Fruit fly (Drosophila melanogaster) whole organism, wandering third instar larva: ENCODE results near the gene Rab9.

Source experiments
- CG9705 ChIP-seq: fragments of 200-800 bp; sonication (Bioruptor generic); optimal IDR thresholded peaks from 2 replicates; lab custom pipeline; 2018; ENCODE audit warnings: missing biosample characterization, mild to moderate bottlenecking, missing genetic modification characterization
- Dif ChIP-seq: fragments of 200-275, 200-300 bp; sonication (Bioruptor generic); optimal IDR thresholded peaks from 2 replicates; lab custom pipeline; 2018; ENCODE audit warnings: missing biosample characterization, missing genetic modification characterization; ENCODE audit not compliant: partially characterized antibody
- GATAd ChIP-seq: sonication (Bioruptor generic); optimal IDR thresholded peaks from 2 replicates; lab custom pipeline; 2016; ENCODE audit warnings: missing biosample characterization, missing genetic modification characterization
- HLH106 ChIP-seq: fragments of 200-800 bp; optimal IDR thresholded peaks from 3 replicates; lab custom pipeline; 2019; ENCODE audit warnings: missing biosample characterization, mild to moderate bottlenecking, missing genetic modification characterization, moderate library complexity
- Hnf4 ChIP-seq: fragments of 200-800 bp; sonication (Bioruptor generic); optimal IDR thresholded peaks from 2 replicates; lab custom pipeline; 2016; ENCODE audit warnings: missing biosample characterization, mild to moderate bottlenecking, missing genetic modification characterization
- Hr78 ChIP-seq: fragments of >200 bp; optimal IDR thresholded peaks from 2 replicates; lab custom pipeline; 2017; ENCODE audit warnings: missing biosample characterization, missing genetic modification characterization
- Jra ChIP-seq: sonication (Bioruptor generic); optimal IDR thresholded peaks from 2 replicates; lab custom pipeline; 2016; ENCODE audit warnings: missing biosample characterization, missing genetic modification characterization
- Mio ChIP-seq: sonication (Bioruptor generic); optimal IDR thresholded peaks from 2 replicates; lab custom pipeline; 2016; ENCODE audit warnings: missing biosample characterization, missing genetic modification characterization
- Myc ChIP-seq: fragments of >200 bp; optimal IDR thresholded peaks from 2 replicates; lab custom pipeline; 2017
- N ChIP-seq: fragments of >200 bp; optimal IDR thresholded peaks from 2 replicates; lab custom pipeline; 2018; ENCODE audit warnings: missing biosample characterization, missing external identifiers, missing genetic modification characterization
- OdsH ChIP-seq: fragments of 200-800 bp; sonication (Bioruptor generic); optimal IDR thresholded peaks from 2 replicates; lab custom pipeline; 2016; ENCODE audit warnings: missing biosample characterization, mild to moderate bottlenecking, missing genetic modification characterization
- Rel ChIP-seq, 2 experiments: fragments of 200-800 bp; sonication (Bioruptor generic) in 1 of 2; optimal IDR thresholded peaks; 2 replicates in 1 of 2; 3 replicates in 1 of 2; lab custom pipeline; 2016 to 2019; ENCODE audit warnings: mild to moderate bottlenecking in 2 of 2, missing biosample characterization in 2 of 2, missing genetic modification characterization in 2 of 2, moderate library complexity in 1 of 2
- Sp1 ChIP-seq: fragments of 200-800 bp; sonication (Bioruptor generic); optimal IDR thresholded peaks from 3 replicates; lab custom pipeline; 2019; ENCODE audit warnings: missing biosample characterization, mild to moderate bottlenecking, missing genetic modification characterization, moderate library complexity
- br ChIP-seq: fragments of 200-800 bp; sonication (Bioruptor generic); optimal IDR thresholded peaks from 2 replicates; lab custom pipeline; 2016; ENCODE audit warnings: missing biosample characterization, missing genetic modification characterization
- brk ChIP-seq: fragments of 200-800 bp; sonication (Bioruptor generic); optimal IDR thresholded peaks from 2 replicates; lab custom pipeline; 2016; ENCODE audit warnings: missing biosample characterization, mild to moderate bottlenecking, missing genetic modification characterization
- dl ChIP-seq, 2 experiments: fragments of 175-275, 200-275 bp in 1 of 2; fragments of 200-275 bp in 1 of 2; sonication (Bioruptor generic); optimal IDR thresholded peaks; lab custom pipeline; 2018; ENCODE audit warnings: mild to moderate bottlenecking in 2 of 2, missing biosample characterization in 2 of 2, missing genetic modification characterization in 2 of 2, moderate library complexity in 2 of 2; ENCODE audit not compliant: partially characterized antibody in 2 of 2, insufficient read depth in 1 of 2
- dmrt93B ChIP-seq: fragments of 200-800 bp; sonication (Bioruptor generic); optimal IDR thresholded peaks from 2 replicates; lab custom pipeline; 2018; ENCODE audit warnings: missing biosample characterization, mild to moderate bottlenecking, missing genetic modification characterization
- dsf ChIP-seq: sonication (Bioruptor generic); optimal IDR thresholded peaks from 2 replicates; lab custom pipeline; 2016; ENCODE audit warnings: missing biosample characterization, missing genetic modification characterization, borderline replicate concordance
- foxo ChIP-seq, 2 experiments: fragments of 200-800 bp; sonication (Bioruptor generic); optimal IDR thresholded peaks; 2 replicates in 1 of 2; 3 replicates in 1 of 2; lab custom pipeline; 2016 to 2017; ENCODE audit warnings: missing biosample characterization in 2 of 2, missing genetic modification characterization in 2 of 2
- fru ChIP-seq: fragments of 200-800 bp; sonication (Bioruptor generic); optimal IDR thresholded peaks from 3 replicates; lab custom pipeline; 2016; ENCODE audit warnings: missing biosample characterization, mild to moderate bottlenecking, missing genetic modification characterization
- h ChIP-seq: fragments of 200-800 bp; sonication (Bioruptor generic); optimal IDR thresholded peaks from 3 replicates; lab custom pipeline; 2016; ENCODE audit warnings: missing biosample characterization, mild to moderate bottlenecking, missing genetic modification characterization
- jim ChIP-seq: fragments of 175-275, 200-325 bp; sonication (Bioruptor generic); optimal IDR thresholded peaks from 2 replicates; lab custom pipeline; 2016; ENCODE audit warnings: missing biosample characterization, mild to moderate bottlenecking, missing genetic modification characterization
- lola ChIP-seq: fragments of >200 bp; optimal IDR thresholded peaks from 2 replicates; lab custom pipeline; 2017; ENCODE audit warnings: missing biosample characterization, missing genetic modification characterization
- pan ChIP-seq: fragments of >200 bp; optimal IDR thresholded peaks from 2 replicates; lab custom pipeline; 2017
- psq ChIP-seq: fragments of 200-800 bp; sonication (Bioruptor generic); optimal IDR thresholded peaks from 3 replicates; lab custom pipeline; 2017; ENCODE audit warnings: missing biosample characterization, mild to moderate bottlenecking, missing genetic modification characterization, moderate library complexity
- rgr ChIP-seq: fragments of 200-800 bp; sonication (Bioruptor generic); optimal IDR thresholded peaks from 3 replicates; lab custom pipeline; 2016; ENCODE audit warnings: missing biosample characterization, mild to moderate bottlenecking, missing genetic modification characterization
- sage ChIP-seq: fragments of 200-800 bp; sonication (Bioruptor generic); optimal IDR thresholded peaks from 2 replicates; lab custom pipeline; 2016; ENCODE audit warnings: missing biosample characterization, mild to moderate bottlenecking, missing genetic modification characterization
- sv ChIP-seq: fragments of 200-800 bp; sonication (Bioruptor generic); optimal IDR thresholded peaks from 3 replicates; lab custom pipeline; 2016; ENCODE audit warnings: missing biosample characterization, missing genetic modification characterization
- tai ChIP-seq: sonication (Bioruptor generic); optimal IDR thresholded peaks from 2 replicates; lab custom pipeline; 2016; ENCODE audit warnings: missing biosample characterization, missing genetic modification characterization
- usp ChIP-seq: fragments of >200 bp; optimal IDR thresholded peaks from 2 replicates; lab custom pipeline; 2017; ENCODE audit warnings: missing biosample characterization, missing genetic modification characterization
- woc ChIP-seq: sonication (Bioruptor generic); optimal IDR thresholded peaks from 2 replicates; lab custom pipeline; 2016; ENCODE audit warnings: missing biosample characterization, mild to moderate bottlenecking, missing genetic modification characterization

The Rab9 gene

DNA sequence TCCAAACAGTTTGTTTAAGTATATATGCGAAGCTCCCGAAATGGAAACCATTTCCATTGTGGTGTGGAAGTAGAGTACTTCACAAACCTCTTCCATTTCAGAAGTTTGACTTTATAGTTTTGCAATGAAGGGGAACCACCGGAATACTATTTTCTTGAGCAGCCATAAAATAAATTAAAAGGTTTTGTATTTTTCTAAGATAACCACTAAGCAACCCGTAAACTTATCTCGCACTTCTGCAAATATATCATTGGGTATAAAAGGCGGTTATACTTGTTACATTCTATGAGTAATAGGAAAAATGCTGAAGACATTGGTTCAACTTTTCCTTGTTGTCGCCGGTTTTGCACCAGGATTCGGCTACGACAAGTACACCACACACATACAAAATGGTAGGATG, 14.4 kb upstream of the Rab9 start, which contains the start of gene lectin-37Da:
TSS of gene lectin-37Da (plus strand) at position 301 of the 400 bp plus-strand sequence.
- TF ChIP-seq usp (GFP tag; lab: Kevin White, UChicago): no peak
- no peak for TF ChIP-seq Rel (GFP tag; optimal IDR thresholded peaks at IDR 0.05; lab: Kevin White, UChicago)
- no peak for TF ChIP-seq Rel (tag; optimal IDR thresholded peaks at IDR 0.05; lab: Kevin White, UChicago)
- no peak for TF ChIP-seq dsf (GFP tag; lab: Kevin White, UChicago)
- no peak for TF ChIP-seq GATAd

DNA sequence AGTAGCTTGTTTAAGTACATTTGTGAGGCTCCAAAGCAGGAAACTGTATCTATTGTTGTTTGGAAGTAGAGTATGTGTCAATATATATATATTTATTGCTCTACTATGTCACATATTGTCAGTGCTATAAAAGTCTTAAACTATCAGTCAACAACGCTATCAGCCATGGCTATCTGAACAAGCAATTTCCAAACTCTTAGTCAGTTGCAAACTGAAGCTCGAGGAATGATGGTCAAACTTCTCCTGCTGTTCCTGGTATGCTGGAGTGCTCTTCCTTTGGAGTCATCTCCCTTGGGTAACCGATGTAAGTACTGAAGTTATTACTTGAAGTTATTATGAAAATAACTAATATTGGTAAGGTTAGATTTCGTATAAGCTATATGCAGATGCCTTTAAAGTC, 13.5 kb upstream of the Rab9 start, which contains the start of gene lectin-37Db:
TSS of gene lectin-37Db (plus strand) at position 204 of the 400 bp plus-strand sequence.
- no peak for TF ChIP-seq rgr (GFP tag; lab: Kevin White, UChicago)
- no peak for TF ChIP-seq woc (GFP tag; lab: Kevin White, UChicago)
- TF ChIP-seq lola (GFP tag; lab: Kevin White, UChicago): no peak
- TF ChIP-seq dmrt93B (GFP tag; lab: Kevin White, UChicago): no peak
- no peak for TF ChIP-seq Jra (GFP tag; lab: Kevin White, UChicago)
- TF ChIP-seq tai (GFP tag; lab: Kevin White, UChicago): no peak
- TF ChIP-seq jim: no peak
- no peak for TF ChIP-seq Mio
- TF ChIP-seq Hr78 (GFP tag; lab: Kevin White, UChicago): no peak
- no peak for TF ChIP-seq brk (GFP tag; lab: Kevin White, UChicago)
- no peak for TF ChIP-seq psq
- TF ChIP-seq N (GFP tag; lab: Kevin White, UChicago): no peak
- no peak for TF ChIP-seq fru (GFP tag; lab: Kevin White, UChicago)
- TF ChIP-seq HLH106 (tag; lab: Kevin White, UChicago): no peak
- TF ChIP-seq h (GFP tag; lab: Kevin White, UChicago): no peak
- TF ChIP-seq usp (GFP tag; lab: Kevin White, UChicago): no peak
- TF ChIP-seq sv (GFP tag; lab: Kevin White, UChicago): no peak

DNA sequence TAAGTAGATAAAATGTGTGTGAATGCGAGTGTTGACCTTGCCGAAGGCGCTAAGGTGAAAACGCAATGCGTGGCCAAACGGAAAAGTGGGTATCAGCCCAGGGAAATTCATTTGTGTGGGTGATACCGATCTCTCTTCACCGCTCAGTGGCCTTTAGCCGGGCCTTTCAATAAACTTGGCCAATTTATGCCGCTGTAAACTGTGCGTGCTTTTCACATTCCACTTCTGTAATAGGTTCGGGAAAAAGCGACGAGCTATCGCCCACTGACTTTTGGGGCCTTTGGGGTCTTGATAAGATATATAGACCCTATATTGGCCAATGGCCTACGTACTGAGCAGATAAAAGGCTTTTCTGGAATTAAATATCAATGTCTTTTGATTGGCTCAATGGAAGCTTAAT, 10.8 kb upstream of the Rab9 start:
- TF ChIP-seq OdsH (GFP tag; lab: Kevin White, UChicago) (no peak), Dif (GFP tag; lab: Kevin White, UChicago) (no peak), dl (GFP tag; optimal IDR thresholded peaks at IDR 0.05; lab: Kevin White, UChicago; ENCODE audit: insufficient read depth in 1 of 2, partially characterized antibody in 2 of 2) (no peak), brk (GFP tag; lab: Kevin White, UChicago) (no peak), tai (GFP tag; lab: Kevin White, UChicago) (no peak), fru (GFP tag; lab: Kevin White, UChicago) (no peak), Jra (GFP tag; lab: Kevin White, UChicago) (no peak)

DNA sequence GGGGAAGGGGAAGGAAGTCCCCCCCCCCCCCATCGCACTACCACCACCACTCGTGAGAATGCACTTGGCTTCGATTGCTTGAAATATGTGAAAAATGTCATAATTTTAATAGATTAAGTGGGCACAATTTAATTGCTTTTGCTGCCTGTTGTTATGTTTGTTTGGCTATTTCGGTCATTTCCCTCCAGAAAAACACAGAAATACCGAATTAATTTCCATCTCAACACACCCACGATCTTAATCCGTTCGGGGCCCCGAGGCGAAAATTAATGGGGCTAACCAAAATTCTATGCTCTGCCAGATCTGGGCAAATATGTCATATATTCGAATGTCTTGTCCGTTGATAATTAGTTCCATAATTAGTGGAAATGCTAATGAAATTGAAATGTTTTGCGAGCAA, 9.7 kb upstream of the Rab9 start:
- TF ChIP-seq rgr (GFP tag; lab: Kevin White, UChicago): no peak
- no peak for TF ChIP-seq brk (GFP tag; lab: Kevin White, UChicago)
- TF ChIP-seq Sp1 (GFP tag; lab: Kevin White, UChicago): no peak
- TF ChIP-seq Hnf4 (GFP tag; lab: Kevin White, UChicago): no peak
- TF ChIP-seq Jra (GFP tag; lab: Kevin White, UChicago): no peak
- TF ChIP-seq tai (GFP tag; lab: Kevin White, UChicago): no peak
- no peak for TF ChIP-seq Rel (GFP tag; optimal IDR thresholded peaks at IDR 0.05; lab: Kevin White, UChicago)
- TF ChIP-seq Rel (tag; optimal IDR thresholded peaks at IDR 0.05; lab: Kevin White, UChicago): no peak
- no peak for TF ChIP-seq Myc (lab: Kevin White, UChicago)
- no peak for TF ChIP-seq CG9705
- TF ChIP-seq sage (GFP tag; lab: Kevin White, UChicago): no peak
- TF ChIP-seq OdsH (GFP tag; lab: Kevin White, UChicago): no peak
- TF ChIP-seq psq: no peak
- TF ChIP-seq br: no peak
- no peak for TF ChIP-seq GATAd
- TF ChIP-seq woc (GFP tag; lab: Kevin White, UChicago): no peak
- no peak for TF ChIP-seq Hr78 (GFP tag; lab: Kevin White, UChicago)
- TF ChIP-seq pan (lab: Kevin White, UChicago): no peak
- no peak for TF ChIP-seq foxo (GFP tag; optimal IDR thresholded peaks at IDR 0.05; lab: Kevin White, UChicago)
